Fruit fly (Drosophila melanogaster) whole organism: Measurements from ENCODE around the gene CG5665.

Experiments used
- CG8478 ChIP-seq: fragments of >200 bp; optimal IDR thresholded peaks from 2 replicates; lab custom pipeline; 2018; ENCODE audit warnings: inconsistent platforms
- Dll ChIP-seq: fragments of >200 bp; optimal IDR thresholded peaks from 2 replicates; lab custom pipeline; 2017
- EcR ChIP-seq, 2 experiments: fragments of >200 bp; optimal IDR thresholded peaks; 2 replicates each; lab custom pipeline; 2017; ENCODE audit warnings: missing biosample characterization in 2 of 2, missing genetic modification characterization in 2 of 2, missing genetic modification reagents in 2 of 2
- pan ChIP-seq: fragments of >200 bp; optimal IDR thresholded peaks from 2 replicates; lab custom pipeline; 2017
- psq ChIP-seq: fragments of >200 bp; optimal IDR thresholded peaks from 2 replicates; lab custom pipeline; 2017
- usp ChIP-seq: fragments of >200 bp; optimal IDR thresholded peaks from 2 replicates; lab custom pipeline; 2017; ENCODE audit warnings: missing biosample characterization, missing genetic modification characterization, mixed read lengths

Gene CG5665

dm6 chr3L:20395257-20395909 is 37.1 kb downstream of the CG5665 start:
- TF ChIP-seq pan (lab: Kevin White, UChicago) (peak; percentile 67), EcR (GFP tag; optimal IDR thresholded peaks at IDR 0.05; lab: Kevin White, UChicago) (no peak)

DNA sequence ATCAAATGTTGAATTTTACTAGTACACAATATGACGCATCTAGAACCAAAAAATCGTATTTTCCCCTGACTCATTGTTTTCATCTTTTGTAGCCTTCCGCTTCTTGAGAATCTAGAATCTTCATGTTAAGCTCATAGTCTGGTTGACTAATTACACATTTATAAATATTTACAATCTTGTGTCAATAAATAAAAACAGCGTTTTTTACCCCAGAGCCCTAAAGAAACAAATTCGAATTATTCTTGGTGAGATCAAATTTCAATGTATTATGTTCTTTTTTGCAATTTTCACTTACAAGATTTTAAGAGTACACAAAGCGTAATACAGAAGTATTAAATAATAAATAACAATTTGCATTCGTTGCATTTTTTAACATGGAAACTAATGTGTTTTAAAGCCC is 37.7 kb downstream of the CG5665 start:
- TF ChIP-seq pan (lab: Kevin White, UChicago) (no peak), usp (no peak), Dll (lab: Kevin White, UChicago) (no peak), EcR (GFP tag; optimal IDR thresholded peaks at IDR 0.05; lab: Kevin White, UChicago) (no peak), psq (no peak), CG8478 (lab: Kevin White, UChicago) (no peak)

- TF ChIP-seq pan (lab: Kevin White, UChicago) (no peak), CG8478 (lab: Kevin White, UChicago) (no peak), Dll (lab: Kevin White, UChicago) (no peak), EcR (GFP tag; optimal IDR thresholded peaks at IDR 0.05; lab: Kevin White, UChicago) (no peak), usp (no peak)
Measured at dm6 chr3L:20397770-20398169, 39.5 kb downstream of the CG5665 start.

DNA sequence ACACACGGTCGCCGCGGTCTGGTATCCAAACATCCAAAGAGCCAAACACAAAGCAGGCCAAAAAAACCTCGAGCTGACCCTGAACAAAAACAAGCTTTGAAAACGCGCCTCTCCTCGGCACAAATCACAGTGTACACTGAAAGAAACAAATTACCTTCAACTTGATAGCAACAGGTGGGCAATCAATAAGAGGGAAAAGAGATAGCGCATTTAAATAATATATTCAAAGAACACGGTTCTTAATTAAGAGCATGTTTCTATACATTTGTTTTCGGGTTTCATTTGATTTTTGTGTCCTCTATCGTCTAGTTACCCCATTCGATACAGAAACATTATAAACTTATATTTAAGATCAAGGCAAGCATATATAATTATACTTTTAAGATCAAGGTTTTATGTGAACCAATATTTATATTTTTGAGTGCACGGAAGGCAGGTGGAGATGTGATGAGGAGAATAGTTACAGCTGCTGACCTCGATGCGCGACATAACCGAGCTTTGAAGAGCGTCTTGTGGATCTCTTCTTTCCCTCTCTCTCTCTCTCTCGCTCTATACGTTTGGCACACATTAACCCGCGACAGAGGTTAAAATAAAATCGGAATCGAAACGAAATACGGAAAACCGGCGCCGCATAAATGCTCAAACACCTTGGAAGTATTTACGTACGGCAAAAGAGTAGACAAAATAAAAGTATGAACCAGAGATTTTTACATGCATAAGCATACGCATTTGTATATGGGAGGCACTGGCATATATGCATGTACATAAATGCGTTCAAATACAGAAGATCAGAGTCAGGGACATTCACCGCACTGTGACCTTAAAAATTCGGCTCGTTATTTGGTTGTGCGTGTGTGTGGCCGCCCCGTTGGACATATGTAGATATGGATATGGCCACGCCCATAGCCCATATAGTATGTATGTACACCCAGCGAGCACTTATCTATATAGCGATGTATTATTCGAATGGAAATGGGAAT is 40.2 kb downstream of the CG5665 start:
- TF ChIP-seq CG8478 (lab: Kevin White, UChicago): no peak
- no peak for TF ChIP-seq usp
- no peak for TF ChIP-seq psq
- no peak for TF ChIP-seq EcR (GFP tag; optimal IDR thresholded peaks at IDR 0.05; lab: Kevin White, UChicago)
- TF ChIP-seq pan (lab: Kevin White, UChicago): no peak

- TF ChIP-seq usp: no peak
- TF ChIP-seq psq: no peak
- no peak for TF ChIP-seq pan (lab: Kevin White, UChicago)
- TF ChIP-seq EcR (GFP tag; optimal IDR thresholded peaks at IDR 0.05; lab: Kevin White, UChicago): no peak
- TF ChIP-seq Dll (lab: Kevin White, UChicago): no peak
- TF ChIP-seq CG8478 (lab: Kevin White, UChicago): no peak
Measured at dm6 chr3L:20399550-20400109, 41.3 kb downstream of the CG5665 start.

DNA sequence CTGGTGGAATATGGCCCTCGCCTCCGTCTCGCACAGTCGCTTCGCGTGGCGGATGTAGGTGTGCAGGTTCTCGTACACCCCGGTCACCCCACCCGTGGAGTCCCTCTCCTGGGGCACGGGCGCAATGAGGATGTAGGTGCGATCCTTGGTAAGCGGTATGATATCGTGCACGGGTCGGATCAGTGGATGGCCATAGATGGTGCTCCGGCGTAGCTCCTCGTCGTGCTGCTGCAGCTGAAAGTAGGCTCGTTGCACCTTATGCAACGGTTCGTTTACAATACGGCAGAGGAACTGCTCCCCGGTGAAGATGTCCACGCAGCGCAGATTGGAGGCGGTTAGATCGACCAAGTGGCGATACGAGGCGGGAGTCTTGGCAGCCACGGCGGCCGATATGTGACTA is 42.2 kb downstream of the CG5665 start:
- TF ChIP-seq usp: no peak
- TF ChIP-seq psq: no peak
- TF ChIP-seq CG8478 (lab: Kevin White, UChicago): no peak
- TF ChIP-seq pan (lab: Kevin White, UChicago): no peak
- TF ChIP-seq EcR (GFP tag; optimal IDR thresholded peaks at IDR 0.05; lab: Kevin White, UChicago): no peak
- TF ChIP-seq Dll (lab: Kevin White, UChicago): no peak

DNA sequence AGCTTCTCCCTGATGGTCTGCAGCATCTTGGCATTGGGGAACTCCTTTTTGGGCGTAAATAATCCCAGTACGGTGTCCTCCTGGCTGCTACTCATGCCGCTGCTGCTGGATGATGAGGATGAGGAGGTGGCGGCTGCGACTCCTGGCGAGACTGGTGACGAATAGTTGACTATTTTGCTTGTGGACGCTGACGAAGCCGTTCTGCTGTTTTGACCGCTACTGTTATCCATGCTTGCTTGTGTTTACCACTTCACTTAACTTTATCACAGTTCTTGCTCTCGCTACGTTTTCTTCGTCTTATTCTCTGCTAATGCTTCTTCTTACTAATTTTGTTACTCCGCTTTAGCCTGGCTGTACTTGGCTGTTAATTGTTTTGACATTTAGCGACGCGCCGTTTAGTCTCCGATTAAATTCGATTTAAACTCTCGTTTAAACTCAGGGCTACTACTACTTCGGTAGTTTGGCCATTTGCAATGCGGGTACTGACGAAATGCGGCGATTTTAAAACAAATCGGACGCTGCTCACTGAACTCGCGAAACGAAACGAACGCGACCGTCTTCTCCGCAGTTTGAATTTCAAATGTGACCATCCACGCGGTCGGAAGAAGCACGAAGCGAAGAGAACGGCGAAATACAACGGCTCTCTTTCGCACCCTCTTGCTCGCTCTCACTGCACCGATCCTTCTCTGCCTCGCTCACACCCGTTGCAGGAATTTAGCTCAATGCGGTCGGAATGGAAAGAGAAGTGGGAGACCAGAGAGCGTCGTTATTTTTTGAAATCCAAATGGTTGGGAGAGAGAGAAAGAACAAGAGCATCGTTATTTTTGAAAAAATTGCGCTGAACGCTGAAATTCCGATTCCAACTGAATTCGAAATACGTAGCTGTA is 43.0 kb downstream of the CG5665 start, which contains the start of gene trbl:
Gene trbl, minus strand, starts transcription at position 584 of the 887 bp plus-strand sequence.
- TF ChIP-seq usp: no peak
- no peak for TF ChIP-seq EcR (GFP tag; optimal IDR thresholded peaks at IDR 0.05; lab: Kevin White, UChicago)
- peak; percentile 27 for TF ChIP-seq CG8478 (lab: Kevin White, UChicago)
- peak; percentile 5 for TF ChIP-seq psq

DNA sequence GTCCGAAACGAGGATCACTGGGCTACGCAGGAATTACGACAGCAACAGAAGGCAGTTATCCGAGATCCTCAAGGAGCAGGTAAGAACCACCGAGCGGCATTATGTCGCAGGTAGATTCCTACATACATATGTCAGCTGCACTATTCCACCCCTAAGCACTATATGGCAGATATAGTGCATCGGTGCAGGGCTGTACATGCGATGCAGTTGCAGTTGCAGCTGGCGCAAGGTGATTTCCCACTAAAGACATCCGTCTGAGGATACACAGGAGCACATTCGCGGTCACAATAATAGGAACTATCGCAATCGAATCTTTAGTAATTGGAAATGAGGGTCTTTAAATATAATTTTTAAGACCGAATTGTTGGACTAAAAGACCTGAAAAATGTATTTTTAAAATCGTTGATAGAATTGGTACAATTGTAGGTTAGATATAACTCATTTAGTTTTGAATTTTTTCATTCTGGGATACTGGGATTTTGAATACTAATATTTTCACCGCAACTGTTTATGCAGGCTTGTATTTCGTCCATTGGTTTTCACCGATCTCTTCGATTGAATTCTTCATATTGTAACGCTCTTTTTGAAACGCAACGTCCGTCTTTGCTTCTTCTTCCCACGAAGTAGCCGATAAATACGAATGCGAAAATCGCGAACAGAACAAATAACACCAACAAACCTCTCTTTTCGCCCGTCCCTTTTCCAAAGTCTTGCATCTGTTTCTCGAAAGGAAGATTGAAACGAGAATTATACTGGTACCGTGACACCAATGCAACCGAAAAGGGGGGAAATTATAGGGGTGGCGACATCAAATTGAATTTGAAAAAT is 44.6 kb downstream of the CG5665 start:
- TF ChIP-seq pan (lab: Kevin White, UChicago): no peak
- no peak for TF ChIP-seq usp
- TF ChIP-seq EcR (GFP tag; optimal IDR thresholded peaks at IDR 0.05; lab: Kevin White, UChicago): no peak
- TF ChIP-seq Dll (lab: Kevin White, UChicago): no peak
- TF ChIP-seq CG8478 (lab: Kevin White, UChicago): no peak
- no peak for TF ChIP-seq psq

dm6 chr3L:20403493-20404379 is 45.4 kb downstream of the CG5665 start:
- TF ChIP-seq EcR (GFP tag; optimal IDR thresholded peaks at IDR 0.05; lab: Kevin White, UChicago) (no peak), Dll (lab: Kevin White, UChicago) (no peak), pan (lab: Kevin White, UChicago) (no peak), psq (no peak), CG8478 (lab: Kevin White, UChicago) (no peak), usp (no peak)

- TF ChIP-seq CG8478 (lab: Kevin White, UChicago): no peak
- no peak for TF ChIP-seq usp
- TF ChIP-seq EcR (GFP tag; optimal IDR thresholded peaks at IDR 0.05; lab: Kevin White, UChicago): peak in 1 of 2 experiments; percentile 35
Measured at dm6 chr3L:20404515-20404914, 46.2 kb downstream of the CG5665 start.
